Fruit fly (Drosophila melanogaster) whole organism, pupa: ENCODE results near the gene Myo10A.

ENCODE experiments used
- fd96Ca ChIP-seq: fragments of 200-800 bp; sonication (Bioruptor generic); IDR thresholded peaks from 3 replicates; pipeline ENCODE4 v1.3.6; 2022; ENCODE audit warnings: missing biosample characterization, missing genetic modification characterization
- gl ChIP-seq: fragments of 200-800 bp; sonication (Bioruptor generic); optimal IDR thresholded peaks from 2 replicates; lab custom pipeline; 2018; ENCODE audit warnings: missing biosample characterization, mild to moderate bottlenecking, missing genetic modification characterization
- rn ChIP-seq: fragments of 200-800 bp; sonication (Bioruptor generic); IDR thresholded peaks from 2 replicates; pipeline ENCODE4 v1.3.6; 2022; ENCODE audit warnings: missing biosample characterization, missing genetic modification characterization

dm6 chrX:10931250-10931649 is 610 bp downstream of the Myo10A start:
- no peak for TF ChIP-seq rn
- no peak for TF ChIP-seq fd96Ca (GFP tag; lab: Robert Waterston, UW)
- no peak for TF ChIP-seq gl (tag; lab: Kevin White, UChicago)
